Worm (Caenorhabditis elegans) whole organism, early embryonic: ENCODE results near the gene cutl-19.

Experiments used
- B0310.2 ChIP-seq: sonication (generic microtip); optimal IDR thresholded peaks from 2 replicates; lab custom pipeline; 2016; ENCODE audit warnings: mild to moderate bottlenecking, missing genetic modification characterization, missing compliant biosample characterization
- F13C5.2 ChIP-seq: sonication (generic microtip); optimal IDR thresholded peaks from 2 replicates; lab custom pipeline; 2017; ENCODE audit warnings: mild to moderate bottlenecking, missing genetic modification characterization, inconsistent platforms, missing compliant biosample characterization
- aly-1 ChIP-seq: sonication (generic microtip); optimal IDR thresholded peaks from 2 replicates; lab custom pipeline; 2016; ENCODE audit warnings: missing genetic modification characterization, missing compliant biosample characterization
- ama-1 ChIP-seq: fragments of 150-350 bp; optimal IDR thresholded peaks from 2 replicates; lab custom pipeline; 2014
- ceh-13 ChIP-seq: fragments of 200-800 bp; sonication (Bioruptor generic); optimal IDR thresholded peaks from 2 replicates; lab custom pipeline; 2018; ENCODE audit warnings: mild to moderate bottlenecking, missing genetic modification characterization, missing compliant biosample characterization
- ceh-36 ChIP-seq: sonication (generic microtip); optimal IDR thresholded peaks from 2 replicates; lab custom pipeline; 2016; ENCODE audit warnings: missing genetic modification characterization, inconsistent platforms, missing compliant biosample characterization
- ets-7 ChIP-seq: sonication (generic microtip); optimal IDR thresholded peaks from 2 replicates; lab custom pipeline; 2016; ENCODE audit warnings: missing genotype, missing genetic modification characterization, missing compliant biosample characterization
- flt-1 ChIP-seq: fragments of 200-800 bp; sonication (Bioruptor generic); IDR thresholded peaks from 2 replicates; pipeline ENCODE4 v1.3.6; 2022; ENCODE audit warnings: missing genetic modification characterization, missing compliant biosample characterization
- hmbx-1 ChIP-seq: sonication (generic microtip); optimal IDR thresholded peaks from 2 replicates; lab custom pipeline; 2016; ENCODE audit warnings: mild to moderate bottlenecking, missing genetic modification characterization, missing compliant biosample characterization
- hmg-4 ChIP-seq: fragments of 200-800 bp; sonication (Bioruptor generic); optimal IDR thresholded peaks from 2 replicates; lab custom pipeline; 2018; ENCODE audit warnings: mild to moderate bottlenecking, missing genetic modification characterization, missing compliant biosample characterization
- hnd-1 ChIP-seq: sonication (generic microtip); optimal IDR thresholded peaks from 2 replicates; lab custom pipeline; 2016; ENCODE audit warnings: missing genetic modification characterization, missing compliant biosample characterization
- pes-1 ChIP-seq: fragments of 200-800 bp; sonication (Bioruptor generic); IDR thresholded peaks from 2 replicates; pipeline ENCODE4 v1.3.6; 2022; ENCODE audit warnings: missing genetic modification reagents, missing genetic modification characterization, missing compliant biosample characterization
- scrt-1 ChIP-seq: fragments of 200-800 bp; sonication (Bioruptor generic); IDR thresholded peaks from 2 replicates; pipeline ENCODE4 v1.3.6; 2022; ENCODE audit warnings: missing genetic modification characterization, missing compliant biosample characterization
- sea-1 ChIP-seq: fragments of 200-800 bp; sonication (Bioruptor generic); conservative IDR thresholded peaks from 2 replicates; pipeline ENCODE4 v1.3.6; 2022; ENCODE audit warnings: missing genetic modification characterization, missing compliant biosample characterization
- tbx-11 ChIP-seq: fragments of 200-800 bp; sonication (Bioruptor generic); IDR thresholded peaks from 2 replicates; pipeline ENCODE4 v1.3.6; 2022; ENCODE audit warnings: missing genetic modification characterization, missing compliant biosample characterization
- tbx-37 ChIP-seq: fragments of 200-800 bp; sonication (Bioruptor generic); conservative IDR thresholded peaks from 2 replicates; pipeline ENCODE4 v1.3.6; 2022; ENCODE audit warnings: missing genetic modification reagents, missing genetic modification characterization, missing compliant biosample characterization
- tra-4 ChIP-seq: sonication (generic microtip); optimal IDR thresholded peaks from 2 replicates; lab custom pipeline; 2017; ENCODE audit warnings: missing genetic modification characterization, missing compliant biosample characterization

The cutl-19 gene

DNA sequence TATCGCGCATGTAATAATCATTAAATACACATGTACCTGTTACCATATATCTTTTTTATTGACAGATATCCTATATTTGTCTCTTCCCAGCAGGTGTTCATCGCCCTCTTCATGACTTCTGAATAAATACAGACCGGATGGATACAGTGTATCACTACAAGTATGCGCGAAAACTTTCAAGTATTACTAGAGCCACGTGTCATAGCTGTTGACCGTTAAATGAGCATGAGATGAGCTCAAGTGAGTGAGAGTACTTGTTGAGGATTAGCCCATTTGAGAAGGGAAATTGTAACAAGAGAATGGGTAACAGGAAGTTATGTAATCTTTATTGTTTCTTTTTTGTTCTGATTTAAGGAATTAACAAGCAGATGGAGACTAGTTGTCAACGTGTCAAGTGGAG is 27.7 kb upstream of the cutl-19 start:
- TF ChIP-seq ceh-36 (no peak), tbx-37 (GFP tag; lab: Robert Waterston, UW) (no peak), ets-7 (tag; lab: Kevin White, UChicago) (no peak), F13C5.2 (no peak), tra-4 (tag; lab: Kevin White, UChicago) (no peak), ceh-13 (no peak), aly-1 (tag; lab: Kevin White, UChicago) (no peak), flt-1 (GFP tag; lab: Robert Waterston, UW) (no peak), scrt-1 (GFP tag; lab: Robert Waterston, UW) (no peak)

DNA sequence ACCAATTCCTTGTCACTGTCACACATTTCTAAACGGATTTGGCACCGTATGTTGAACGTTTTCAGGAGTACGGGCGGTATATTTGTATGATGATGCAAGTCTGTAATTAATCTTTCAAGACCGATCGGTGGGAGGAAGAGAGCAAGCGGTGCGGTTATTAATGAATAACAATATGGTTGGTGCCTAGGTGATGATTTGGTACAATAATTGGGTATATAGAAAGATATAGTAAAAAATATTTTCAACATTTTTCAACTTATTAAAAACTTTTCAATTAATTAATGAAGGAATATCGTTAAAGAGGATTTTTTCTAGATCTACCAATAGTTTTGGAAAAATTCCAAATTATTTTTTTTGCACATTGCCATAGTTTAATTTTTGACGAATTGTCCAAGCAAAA is 27.1 kb upstream of the cutl-19 start, which contains the start of gene cnd-1:
Gene cnd-1, minus strand, starts transcription at position 101 of the 400 bp plus-strand sequence.
- TF ChIP-seq B0310.2 (tag; lab: Kevin White, UChicago) (no peak), pes-1 (no peak), hmbx-1 (tag; lab: Kevin White, UChicago) (no peak), tbx-11 (GFP tag; lab: Robert Waterston, UW) (no peak), scrt-1 (GFP tag; lab: Robert Waterston, UW) (no peak), ceh-36 (no peak), hmg-4 (no peak), tra-4 (tag; lab: Kevin White, UChicago) (no peak)

DNA sequence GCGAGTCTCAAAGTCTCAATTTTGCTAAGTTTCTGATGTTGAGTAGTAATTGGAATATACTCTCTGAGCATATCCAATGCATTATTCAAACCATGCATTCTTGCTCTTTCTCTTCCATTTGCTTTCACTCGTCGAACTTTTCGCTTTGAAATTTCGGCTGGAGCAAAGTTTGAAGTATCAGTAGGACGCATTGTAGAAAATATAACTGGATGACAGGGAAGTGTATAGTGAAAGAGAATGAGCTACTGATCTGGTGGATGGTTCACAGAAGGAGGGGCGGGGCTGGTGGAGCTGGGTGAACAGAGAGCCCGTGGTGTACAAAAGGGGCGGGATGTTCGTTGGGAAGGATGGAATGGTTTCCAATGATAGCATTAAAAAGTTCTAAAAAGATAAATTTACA is 24.4 kb upstream of the cutl-19 start:
- TF ChIP-seq tra-4 (tag; lab: Kevin White, UChicago) = no peak
- no peak for TF ChIP-seq hnd-1 (tag; lab: Kevin White, UChicago)
- no peak for TF ChIP-seq hmg-4
- no peak for TF ChIP-seq sea-1 (GFP tag; lab: Robert Waterston, UW)

DNA sequence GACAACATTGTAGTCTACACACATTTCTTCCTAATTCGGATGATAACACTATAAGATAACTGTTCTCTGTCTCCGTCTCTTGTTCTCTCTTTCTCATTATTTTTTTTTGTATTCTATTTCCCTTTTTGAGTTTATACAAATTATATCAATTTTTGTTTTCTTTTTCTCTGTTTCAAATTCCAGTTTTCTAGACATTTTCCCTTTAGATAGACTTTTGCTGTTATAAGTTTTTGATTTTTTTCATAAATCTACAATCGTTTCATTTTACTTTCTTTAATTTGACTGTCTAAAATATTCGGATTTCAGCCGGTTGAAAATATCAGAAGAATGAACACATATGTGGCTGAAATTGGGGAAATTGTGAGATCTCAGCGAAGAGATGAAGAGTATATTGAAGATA is 18.7 kb upstream of the cutl-19 start, which contains the start of gene prx-10:
Gene prx-10, plus strand, starts transcription at position 301 of the 400 bp plus-strand sequence.
- TF ChIP-seq F13C5.2 (no peak), tra-4 (tag; lab: Kevin White, UChicago) (no peak), tbx-37 (GFP tag; lab: Robert Waterston, UW) (no peak), ceh-13 (no peak), scrt-1 (GFP tag; lab: Robert Waterston, UW) (no peak)

DNA sequence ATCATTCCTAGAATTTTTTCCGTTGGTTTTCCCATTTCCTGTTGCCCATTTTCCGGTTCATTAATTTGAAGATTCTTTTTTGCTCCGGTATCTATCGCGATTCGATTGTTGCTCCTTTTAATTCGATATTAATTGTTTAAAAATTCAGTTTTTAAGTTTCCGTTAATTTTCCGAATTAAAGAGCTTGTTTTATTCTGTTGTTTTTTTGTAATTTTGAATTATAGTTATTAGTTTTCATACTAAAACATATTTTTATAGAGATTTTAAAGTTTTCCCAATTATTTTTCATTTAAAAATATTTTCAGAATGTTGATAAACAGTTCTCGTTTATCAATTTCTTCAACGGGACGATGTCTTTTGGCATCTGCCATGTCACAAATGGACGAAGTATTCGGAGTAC is 16.9 kb upstream of the cutl-19 start, which contains the start of gene mrps-26:
Gene mrps-26, plus strand, starts transcription at position 301 of the 400 bp plus-strand sequence.
- TF ChIP-seq F13C5.2 (no peak), tbx-37 (GFP tag; lab: Robert Waterston, UW) (no peak), scrt-1 (GFP tag; lab: Robert Waterston, UW) (no peak), B0310.2 (tag; lab: Kevin White, UChicago) (no peak), ama-1 (no peak), tbx-11 (GFP tag; lab: Robert Waterston, UW) (no peak), ets-7 (tag; lab: Kevin White, UChicago) (no peak), ceh-13 (no peak), tra-4 (tag; lab: Kevin White, UChicago) (no peak), flt-1 (GFP tag; lab: Robert Waterston, UW) (no peak), sea-1 (GFP tag; lab: Robert Waterston, UW) (no peak), pes-1 (no peak), ceh-36 (no peak), aly-1 (tag; lab: Kevin White, UChicago) (no peak), hnd-1 (tag; lab: Kevin White, UChicago) (no peak), hmbx-1 (tag; lab: Kevin White, UChicago) (no peak), hmg-4 (no peak)

DNA sequence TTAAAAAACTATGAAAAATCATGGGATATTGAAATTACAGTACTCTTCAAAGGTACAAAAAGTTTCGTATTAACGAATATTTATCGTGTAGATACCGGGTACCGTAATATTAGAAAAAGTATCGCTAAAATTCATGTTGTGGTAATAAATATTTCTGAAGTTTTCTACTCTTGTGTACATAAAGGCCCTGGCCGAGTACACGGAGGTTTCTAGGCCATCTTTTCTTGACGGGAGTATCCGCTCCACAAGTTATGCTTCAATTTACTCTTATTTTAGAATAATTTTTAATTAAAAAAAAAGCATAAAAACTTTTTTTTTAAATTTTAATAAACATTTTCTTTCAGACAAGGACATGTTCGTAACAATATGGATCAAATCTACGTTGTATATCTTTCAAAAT is 15.7 kb upstream of the cutl-19 start:
- TF ChIP-seq tra-4 (tag; lab: Kevin White, UChicago) (no peak), F13C5.2 (no peak), sea-1 (GFP tag; lab: Robert Waterston, UW) (no peak), hmbx-1 (tag; lab: Kevin White, UChicago) (no peak), tbx-37 (GFP tag; lab: Robert Waterston, UW) (no peak), ets-7 (tag; lab: Kevin White, UChicago) (no peak), flt-1 (GFP tag; lab: Robert Waterston, UW) (no peak), ceh-36 (no peak), B0310.2 (tag; lab: Kevin White, UChicago) (no peak), ama-1 (no peak), aly-1 (tag; lab: Kevin White, UChicago) (no peak)

DNA sequence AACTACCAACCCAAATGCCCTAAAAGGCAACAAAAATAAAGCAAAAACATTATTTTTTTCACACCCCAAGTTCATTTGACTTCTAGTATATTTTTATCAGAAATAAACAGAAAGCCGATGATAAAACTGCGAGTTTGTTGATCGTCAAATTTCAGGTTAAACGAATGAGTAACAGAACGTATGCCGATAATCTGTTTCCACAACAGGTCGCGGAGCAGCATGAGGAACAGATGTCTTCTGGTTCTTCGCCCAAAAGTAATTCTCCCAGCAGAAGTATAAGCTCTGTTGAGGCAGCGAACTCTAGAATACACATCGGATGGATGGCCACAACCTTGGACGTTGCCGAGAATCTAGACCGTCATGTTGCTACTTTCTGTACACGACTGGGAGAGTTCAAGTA is 13.0 kb upstream of the cutl-19 start, which contains the start of gene prmt-5:
Gene prmt-5, plus strand, starts transcription at position 141 of the 400 bp plus-strand sequence.
- no peak for TF ChIP-seq tbx-37 (GFP tag; lab: Robert Waterston, UW)
- no peak for TF ChIP-seq ceh-36
- no peak for TF ChIP-seq hmbx-1 (tag; lab: Kevin White, UChicago)
- TF ChIP-seq pes-1 = no peak
- no peak for TF ChIP-seq B0310.2 (tag; lab: Kevin White, UChicago)
- no peak for TF ChIP-seq sea-1 (GFP tag; lab: Robert Waterston, UW)
- no peak for TF ChIP-seq scrt-1 (GFP tag; lab: Robert Waterston, UW)
- TF ChIP-seq flt-1 (GFP tag; lab: Robert Waterston, UW) = no peak
- TF ChIP-seq hmg-4 = no peak
- no peak for TF ChIP-seq F13C5.2
- TF ChIP-seq tra-4 (tag; lab: Kevin White, UChicago) = no peak
- TF ChIP-seq ceh-13 = no peak
- no peak for TF ChIP-seq ama-1

DNA sequence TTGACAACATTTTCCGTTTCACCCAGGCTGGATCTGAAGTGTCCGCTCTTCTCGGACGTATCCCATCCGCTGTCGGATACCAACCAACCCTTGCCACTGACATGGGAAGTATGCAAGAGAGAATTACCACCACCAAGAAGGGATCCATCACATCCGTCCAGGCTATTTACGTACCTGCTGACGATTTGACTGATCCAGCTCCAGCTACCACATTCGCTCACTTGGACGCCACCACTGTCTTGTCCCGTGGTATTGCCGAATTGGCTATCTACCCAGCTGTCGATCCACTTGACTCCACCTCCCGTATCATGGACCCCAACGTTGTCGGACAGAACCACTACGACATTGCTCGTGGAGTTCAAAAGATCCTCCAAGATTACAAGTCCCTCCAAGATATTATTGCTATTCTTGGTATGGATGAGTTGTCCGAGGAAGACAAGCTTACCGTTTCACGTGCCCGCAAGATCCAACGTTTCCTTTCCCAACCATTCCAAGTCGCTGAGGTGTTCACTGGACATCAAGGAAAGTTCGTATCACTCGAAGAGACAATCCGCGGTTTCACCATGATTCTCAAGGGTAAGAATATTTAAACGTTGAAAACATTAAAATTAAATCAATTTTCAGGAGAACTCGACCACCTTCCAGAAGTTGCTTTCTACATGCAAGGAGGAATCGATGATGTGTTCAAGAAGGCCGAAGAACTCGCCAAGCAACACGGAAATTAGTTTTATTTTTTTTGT is 12.3 kb upstream of the cutl-19 start:
- TF ChIP-seq tbx-11 (GFP tag; lab: Robert Waterston, UW) = no peak
- TF ChIP-seq tra-4 (tag; lab: Kevin White, UChicago) = no peak
